Fruit fly (Drosophila melanogaster) whole organism, embryonic: ENCODE data around the gene CG34462.

Experiments
- B-H1 ChIP-seq: fragments of 200-800 bp; sonication (Bioruptor generic); IDR thresholded peaks from 3 replicates; pipeline ENCODE4 v1.3.6; 2022; ENCODE audit warnings: missing biosample characterization, missing genetic modification characterization
- CG10543 ChIP-seq: fragments of 200-800 bp; sonication (Bioruptor generic); optimal IDR thresholded peaks from 3 replicates; lab custom pipeline; 2017; ENCODE audit warnings: missing biosample characterization, mild to moderate bottlenecking, missing genetic modification characterization, moderate library complexity
- CG11456 ChIP-seq: fragments of 200-800 bp; sonication (Bioruptor generic); IDR thresholded peaks from 3 replicates; pipeline ENCODE4 v1.3.6; 2022; ENCODE audit warnings: missing biosample characterization, missing genetic modification characterization
- CG14050 ChIP-seq: fragments of 200-800 bp; sonication (Bioruptor generic); IDR thresholded peaks from 3 replicates; pipeline ENCODE4 v1.3.6; 2022; ENCODE audit warnings: missing biosample characterization, missing genetic modification characterization
- CG15479 ChIP-seq: fragments of 200-800 bp; sonication (Bioruptor generic); optimal IDR thresholded peaks from 3 replicates; lab custom pipeline; 2019; ENCODE audit warnings: missing biosample characterization, mild to moderate bottlenecking, missing genetic modification characterization, moderate library complexity
- CG15601 ChIP-seq: fragments of 200-800 bp; sonication (Bioruptor generic); optimal IDR thresholded peaks from 3 replicates; lab custom pipeline; 2019; ENCODE audit warnings: missing biosample characterization, mild to moderate bottlenecking, missing genetic modification characterization, moderate library complexity
- CG1602 ChIP-seq: fragments of 200-800 bp; sonication (Bioruptor generic); optimal IDR thresholded peaks from 3 replicates; lab custom pipeline; 2016; ENCODE audit warnings: missing biosample characterization, missing genetic modification characterization
- CG18599 ChIP-seq: fragments of 200-800 bp; sonication (Bioruptor generic); optimal IDR thresholded peaks from 3 replicates; lab custom pipeline; 2017; ENCODE audit warnings: missing biosample characterization, missing genetic modification characterization, mild to moderate bottlenecking, moderate library complexity, missing genetic modification reagents
- CG2678 ChIP-seq: fragments of 200-800 bp; sonication (Bioruptor generic); optimal IDR thresholded peaks from 3 replicates; lab custom pipeline; 2019; ENCODE audit warnings: missing biosample characterization, mild to moderate bottlenecking, missing genetic modification characterization, moderate library complexity
- CG2712 ChIP-seq: fragments of 200-800 bp; optimal IDR thresholded peaks from 3 replicates; lab custom pipeline; 2019; ENCODE audit warnings: missing biosample characterization, mild to moderate bottlenecking, missing genetic modification characterization, moderate library complexity
- CG4282 ChIP-seq: fragments of 200-800 bp; sonication (Bioruptor generic); optimal IDR thresholded peaks from 2 replicates; lab custom pipeline; 2016; ENCODE audit warnings: missing biosample characterization, missing genetic modification characterization
- CG4360 ChIP-seq: fragments of 200-800 bp; sonication (Bioruptor generic); IDR thresholded peaks from 2 replicates; pipeline ENCODE4 v1.3.6; 2022; ENCODE audit warnings: missing biosample characterization, missing genetic modification characterization
- CG4730 ChIP-seq: fragments of 200-800 bp; sonication (Bioruptor generic); IDR thresholded peaks from 2 replicates; pipeline ENCODE4 v1.3.6; 2022; ENCODE audit warnings: missing biosample characterization, missing genetic modification characterization
- CG6175 ChIP-seq: fragments of 200-800 bp; sonication (Bioruptor generic); IDR thresholded peaks from 3 replicates; pipeline ENCODE4 v1.3.6; 2022; ENCODE audit warnings: missing biosample characterization, missing genetic modification characterization
- CG8388 ChIP-seq: fragments of 200-800 bp; sonication (Bioruptor generic); optimal IDR thresholded peaks from 2 replicates; lab custom pipeline; 2019; ENCODE audit warnings: missing biosample characterization, mild to moderate bottlenecking, missing genetic modification characterization, moderate library complexity
- Dad ChIP-seq: fragments of 200-800 bp; sonication (Bioruptor generic); optimal IDR thresholded peaks from 3 replicates; lab custom pipeline; 2016; ENCODE audit warnings: missing biosample characterization, missing genetic modification characterization
- Deaf1 ChIP-seq: fragments of 200-800 bp; optimal IDR thresholded peaks from 3 replicates; lab custom pipeline; 2019; ENCODE audit warnings: missing biosample characterization, mild to moderate bottlenecking, missing genetic modification characterization, moderate library complexity
- Dek ChIP-seq: fragments of 200-800 bp; sonication (Bioruptor generic); optimal IDR thresholded peaks from 3 replicates; lab custom pipeline; 2019; ENCODE audit warnings: missing biosample characterization, mild to moderate bottlenecking, missing genetic modification characterization, moderate library complexity
- Dref ChIP-seq: fragments of 200-800 bp; sonication (Bioruptor generic); IDR thresholded peaks from 2 replicates; pipeline ENCODE4 v1.3.6; 2022; ENCODE audit warnings: missing biosample characterization, missing genetic modification characterization
- Gug ChIP-seq: fragments of 200-800 bp; sonication (Bioruptor generic); IDR thresholded peaks from 4 replicates; pipeline ENCODE4 v1.3.6; 2022; ENCODE audit warnings: missing biosample characterization, missing genetic modification characterization
- HHEX ChIP-seq: fragments of 200-800 bp; sonication (Bioruptor generic); optimal IDR thresholded peaks from 3 replicates; lab custom pipeline; 2017; ENCODE audit warnings: missing biosample characterization, mild to moderate bottlenecking, missing genetic modification characterization, missing genetic modification reagents
- HLH4C ChIP-seq: fragments of 200-800 bp; sonication (Bioruptor generic); IDR thresholded peaks from 3 replicates; pipeline ENCODE4 v1.3.6; 2022; ENCODE audit warnings: missing biosample characterization, missing genetic modification characterization; ENCODE audit not compliant: partially characterized antibody
- HLH54F ChIP-seq: fragments of 200-800 bp; sonication (Bioruptor generic); optimal IDR thresholded peaks from 3 replicates; lab custom pipeline; 2016; ENCODE audit warnings: missing biosample characterization, missing genetic modification characterization
- Hmx ChIP-seq: fragments of 200-800 bp; sonication (Bioruptor generic); optimal IDR thresholded peaks from 2 replicates; lab custom pipeline; 2016; ENCODE audit warnings: missing biosample characterization, missing genetic modification characterization
- Med ChIP-seq: fragments of 200-800 bp; sonication (Bioruptor generic); peaks from one replicate; lab custom pipeline; 2016; ENCODE audit warnings: missing biosample characterization, missing genetic modification characterization, mild to moderate bottlenecking, inconsistent platforms, moderate library complexity
- Mrtf ChIP-seq: fragments of 200-800 bp; sonication (Bioruptor generic); IDR thresholded peaks from 3 replicates; pipeline ENCODE4 v1.3.6; 2022; ENCODE audit warnings: missing biosample characterization, missing genetic modification characterization
- Myb ChIP-seq: fragments of 200-800 bp; sonication (Bioruptor generic); optimal IDR thresholded peaks from 2 replicates; lab custom pipeline; 2016; ENCODE audit warnings: missing biosample characterization, missing genetic modification characterization
- NK7.1 ChIP-seq: fragments of 200-800 bp; sonication (Bioruptor generic); optimal IDR thresholded peaks from 3 replicates; lab custom pipeline; 2016; ENCODE audit warnings: missing biosample characterization, missing genetic modification characterization
- Neu2 ChIP-seq: fragments of 200-800 bp; sonication (Bioruptor generic); optimal IDR thresholded peaks from 3 replicates; lab custom pipeline; 2016; ENCODE audit warnings: missing biosample characterization, missing genetic modification characterization, borderline replicate concordance
- Nf-YC ChIP-seq: fragments of 200-800 bp; optimal IDR thresholded peaks from 3 replicates; lab custom pipeline; 2019; ENCODE audit warnings: missing biosample characterization, mild to moderate bottlenecking, missing genetic modification characterization, moderate library complexity
- NfI ChIP-seq: fragments of 200-800 bp; sonication (Bioruptor generic); optimal IDR thresholded peaks from 3 replicates; lab custom pipeline; 2018; ENCODE audit warnings: missing biosample characterization, mild to moderate bottlenecking, missing genetic modification characterization, moderate library complexity
- Ptx1 ChIP-seq: fragments of 200-800 bp; sonication (Bioruptor generic); IDR thresholded peaks from 2 replicates; pipeline ENCODE4 v1.3.6; 2022; ENCODE audit warnings: missing biosample characterization, missing genetic modification characterization
- Side ChIP-seq: fragments of 200-800 bp; sonication (Bioruptor generic); optimal IDR thresholded peaks from 2 replicates; lab custom pipeline; 2016; ENCODE audit warnings: missing biosample characterization, missing genetic modification characterization
- amos ChIP-seq: fragments of 200-800 bp; sonication (Bioruptor generic); IDR thresholded peaks from 2 replicates; pipeline ENCODE4 v1.3.6; 2022; ENCODE audit warnings: missing biosample characterization, missing genetic modification characterization; ENCODE audit not compliant: partially characterized antibody
- btn ChIP-seq: fragments of 200-800 bp; sonication (Bioruptor generic); optimal IDR thresholded peaks from 2 replicates; lab custom pipeline; 2016; ENCODE audit warnings: missing biosample characterization, missing genetic modification characterization
- caup ChIP-seq: fragments of 200-800 bp; sonication (Bioruptor generic); optimal IDR thresholded peaks from 3 replicates; lab custom pipeline; 2017; ENCODE audit warnings: missing biosample characterization, mild to moderate bottlenecking, missing genetic modification characterization, moderate library complexity; ENCODE audit not compliant: severe bottlenecking
- crol ChIP-seq: fragments of 200-800 bp; sonication (Bioruptor generic); IDR thresholded peaks from 2 replicates; pipeline ENCODE4 v1.3.6; 2022; ENCODE audit warnings: missing biosample characterization, missing genetic modification characterization
- dysf ChIP-seq: fragments of 200-800 bp; sonication (Bioruptor generic); IDR thresholded peaks from 3 replicates; pipeline ENCODE4 v1.3.6; 2022; ENCODE audit warnings: missing biosample characterization, missing genetic modification characterization
- gcm2 ChIP-seq: fragments of 200-800 bp; sonication (Bioruptor generic); optimal IDR thresholded peaks from 2 replicates; lab custom pipeline; 2016; ENCODE audit warnings: missing biosample characterization, missing genetic modification characterization
- jing ChIP-seq: fragments of 200-800 bp; sonication (Bioruptor generic); optimal IDR thresholded peaks from 2 replicates; lab custom pipeline; 2018; ENCODE audit warnings: missing biosample characterization, mild to moderate bottlenecking, missing genetic modification characterization
- klu ChIP-seq: fragments of 200-800 bp; sonication (Bioruptor generic); IDR thresholded peaks from 2 replicates; pipeline ENCODE4 v1.3.6; 2022; ENCODE audit warnings: missing biosample characterization, missing genetic modification characterization
- knrl ChIP-seq: fragments of 200-800 bp; sonication (Bioruptor generic); IDR thresholded peaks from 3 replicates; pipeline ENCODE4 v1.3.6; 2022; ENCODE audit warnings: missing biosample characterization, missing genetic modification characterization; ENCODE audit not compliant: partially characterized antibody
- lbe ChIP-seq: fragments of 200-800 bp; sonication (Bioruptor generic); optimal IDR thresholded peaks from 2 replicates; lab custom pipeline; 2016; ENCODE audit warnings: missing biosample characterization, mild to moderate bottlenecking, missing genetic modification characterization
- mam ChIP-seq: fragments of 200-800 bp; sonication (Bioruptor generic); optimal IDR thresholded peaks from 3 replicates; lab custom pipeline; 2016; ENCODE audit warnings: missing biosample characterization, missing genetic modification characterization
- pan ChIP-seq, 4 experiments: fragments of >200 bp in 3 of 4; fragments of 200-800 bp in 1 of 4; sonication (Bioruptor generic) in 1 of 4; optimal IDR thresholded peaks in 3 of 4; IDR thresholded peaks in 1 of 4; 2 replicates each; pipeline versions ENCODE4 v1.3.6 to Lab custom; 2017 to 2022; ENCODE audit warnings: missing biosample characterization in 2 of 4, missing genetic modification characterization in 2 of 4, mixed read lengths in 1 of 4
- sna ChIP-seq: fragments of 200-800 bp; sonication (Bioruptor generic); IDR thresholded peaks from 2 replicates; pipeline ENCODE4 v1.3.6; 2022; ENCODE audit warnings: missing biosample characterization, missing genetic modification characterization; ENCODE audit not compliant: partially characterized antibody
- tap ChIP-seq: fragments of 200-800 bp; optimal IDR thresholded peaks from 3 replicates; lab custom pipeline; 2019; ENCODE audit warnings: missing biosample characterization, mild to moderate bottlenecking, missing genetic modification characterization, moderate library complexity
- wor ChIP-seq: fragments of 200-800 bp; sonication (Bioruptor generic); IDR thresholded peaks from 2 replicates; pipeline ENCODE4 v1.3.6; 2022; ENCODE audit warnings: missing biosample characterization, missing genetic modification characterization
- zfh2 ChIP-seq: fragments of 200-800 bp; sonication (Bioruptor generic); optimal IDR thresholded peaks from 2 replicates; lab custom pipeline; 2016; ENCODE audit warnings: missing biosample characterization, missing genetic modification characterization

The CG34462 gene

dm6 chr3L:8315141-8315816 is 13.1 kb upstream of the CG34462 start, which contains the start of gene Cpsf6 (continued):
- peak; percentile 30 for TF ChIP-seq Hmx (GFP tag; lab: Kevin White, UChicago)
- TF ChIP-seq dysf, result peak; percentile 71; the same call in 2 of the 3 replicates
- no peak for TF ChIP-seq knrl (GFP tag; lab: Robert Waterston, UW)
- TF ChIP-seq NfI (GFP tag; lab: Kevin White, UChicago), result peak; percentile 57
- TF ChIP-seq CG8388 (GFP tag; lab: Kevin White, UChicago), result peak; percentile 59
- no peak; the same call in 2 of the 3 replicates for TF ChIP-seq B-H1 (GFP tag; lab: Robert Waterston, UW)
- peak; percentile 54 for TF ChIP-seq Ptx1 (GFP tag; lab: Robert Waterston, UW)
- no peak for TF ChIP-seq CG4282
- no peak for TF ChIP-seq sna (GFP tag; lab: Robert Waterston, UW)
- no peak for TF ChIP-seq amos (GFP tag; lab: Robert Waterston, UW)
- TF ChIP-seq CG18599 (GFP tag; lab: Kevin White, UChicago), result peak; percentile 38
- TF ChIP-seq gcm2 (GFP tag; lab: Kevin White, UChicago), result no peak
- peak; percentile 22 for TF ChIP-seq HHEX (GFP tag; lab: Kevin White, UChicago)
- peak; percentile 16 for TF ChIP-seq caup
- no peak for TF ChIP-seq Neu2 (GFP tag; lab: Kevin White, UChicago)
- peak; percentile 69 for TF ChIP-seq CG15601 (tag; lab: Kevin White, UChicago)
- TF ChIP-seq Dad (GFP tag; lab: Kevin White, UChicago), result no peak
- TF ChIP-seq btn, result no peak
- TF ChIP-seq Med (GFP tag; lab: Kevin White, UChicago), result peak; percentile 50
- TF ChIP-seq pan (optimal IDR thresholded peaks at IDR 0.05; lab: Kevin White, UChicago), result no peak
- TF ChIP-seq pan (GFP tag; optimal IDR thresholded peaks at IDR 0.05 in 1 of 2, IDR thresholded peaks at IDR 0.05 in 1 of 2), result peak in 1 of 2 experiments; percentile 60
- peak; percentile 30 for TF ChIP-seq mam (GFP tag; lab: Kevin White, UChicago)
- no peak for TF ChIP-seq CG4360 (GFP tag; lab: Robert Waterston, UW)
- peak; percentile 65 for TF ChIP-seq Dek
- peak; percentile 61; the same call in 2 of the 3 replicates for TF ChIP-seq CG14050 (GFP tag; lab: Robert Waterston, UW)
- TF ChIP-seq tap (tag; lab: Kevin White, UChicago), result no peak
- peak; percentile 94 for TF ChIP-seq crol (GFP tag; lab: Robert Waterston, UW)
- no peak for TF ChIP-seq jing
- TF ChIP-seq zfh2 (GFP tag; lab: Kevin White, UChicago), result peak; percentile 33
- no peak for TF ChIP-seq Side (GFP tag; lab: Kevin White, UChicago)
- peak; percentile 78 for TF ChIP-seq CG2712 (tag; lab: Kevin White, UChicago)
- TF ChIP-seq NK7.1, result no peak
- peak; percentile 67 for TF ChIP-seq lbe
- peak; percentile 60; the same call in 2 of the 3 replicates for TF ChIP-seq CG11456
- TF ChIP-seq Nf-YC (tag; lab: Kevin White, UChicago), result peak; percentile 66
- TF ChIP-seq wor (GFP tag; lab: Robert Waterston, UW), result no peak
- peak; percentile 68 for TF ChIP-seq CG2678 (tag; lab: Kevin White, UChicago)
- peak; percentile 13 for TF ChIP-seq CG15479
- TF ChIP-seq CG6175, result no peak
- no peak for TF ChIP-seq Gug
- peak; percentile 19 for TF ChIP-seq Deaf1 (tag; lab: Kevin White, UChicago)
- TF ChIP-seq CG1602 (GFP tag; lab: Kevin White, UChicago), result peak; percentile 74
- TF ChIP-seq CG4730 (GFP tag; lab: Robert Waterston, UW), result peak; percentile 46; the same call in 1 of the 2 replicates
- no peak for TF ChIP-seq klu
- TF ChIP-seq Mrtf (GFP tag; lab: Robert Waterston, UW), result no peak; the same call in 2 of the 3 replicates
- TF ChIP-seq Dref, result peak; percentile 76
- peak; percentile 28 for TF ChIP-seq CG10543
- TF ChIP-seq HLH54F, result no peak
- TF ChIP-seq HLH4C, result no peak
- TF ChIP-seq Myb (GFP tag; lab: Kevin White, UChicago), result peak; percentile 94
